Worm (Caenorhabditis elegans): ENCODE data around the gene mex-6.

ce11 chrII:9544386-9544785 lies 20.4 kb downstream of the mex-6 start, which contains the start of gene sra-7:
- TF ChIP-seq R02D3.7 (tag; optimal IDR thresholded peaks at IDR 0.05): no peak
- no peak for TF ChIP-seq skn-1 (tag; optimal IDR thresholded peaks at IDR 0.05)
- no peak for TF ChIP-seq nhr-43 (tag; optimal IDR thresholded peaks at IDR 0.05; ENCODE audit: poor library complexity, severe bottlenecking)
- no peak for TF ChIP-seq pha-4 (tag; optimal IDR thresholded peaks at IDR 0.05)
- no peak for TF ChIP-seq fkh-2 (tag; optimal IDR thresholded peaks at IDR 0.05)
- no peak for TF ChIP-seq nhr-76 (tag; optimal IDR thresholded peaks at IDR 0.05)
- no peak for TF ChIP-seq lin-15B (tag; optimal IDR thresholded peaks at IDR 0.05)
